Fruit fly (Drosophila melanogaster) whole organism, pupa: ENCODE results near the gene TrxT.

ENCODE experiments used
- CG14655 ChIP-seq: fragments of 200-800 bp; sonication (Bioruptor generic); optimal IDR thresholded peaks from 3 replicates; lab custom pipeline; 2017; ENCODE audit warnings: mild to moderate bottlenecking, missing biosample characterization, missing genetic modification reagents, missing genetic modification characterization
- CG4496 ChIP-seq: fragments of 200-800 bp; sonication (Bioruptor generic); IDR thresholded peaks from 3 replicates; pipeline ENCODE4 v1.3.6; 2022; ENCODE audit warnings: missing biosample characterization, missing genetic modification characterization
- CG9948 ChIP-seq: fragments of 200-800 bp; sonication (Bioruptor generic); optimal IDR thresholded peaks from 2 replicates; lab custom pipeline; 2018; ENCODE audit warnings: missing biosample characterization, mild to moderate bottlenecking, missing genetic modification characterization, moderate library complexity
- EcR ChIP-seq: fragments of 200-800 bp; sonication (Bioruptor generic); optimal IDR thresholded peaks from 3 replicates; lab custom pipeline; 2019; ENCODE audit warnings: missing biosample characterization, missing genetic modification characterization, mild to moderate bottlenecking, moderate library complexity, missing genetic modification reagents

dm6 chrX:5286513-5286912 is 25.2 kb downstream of the TrxT start:
- TF ChIP-seq CG9948 = no peak
- no peak for TF ChIP-seq EcR
- no peak for TF ChIP-seq CG14655
- no peak for TF ChIP-seq CG4496 (GFP tag; lab: Robert Waterston, UW)
